Fruit fly (Drosophila melanogaster) whole organism, embryonic: ENCODE results near the gene Syx8.

Experiments
- ATbp ChIP-seq: fragments of 200-800 bp; sonication (Bioruptor generic); optimal IDR thresholded peaks from 2 replicates; lab custom pipeline; 2017; ENCODE audit warnings: missing biosample characterization, mild to moderate bottlenecking, missing genetic modification characterization, missing genetic modification reagents
- Bgb ChIP-seq: fragments of 200-800 bp; sonication (Bioruptor generic); IDR thresholded peaks from 2 replicates; pipeline ENCODE4 v1.3.6; 2022; ENCODE audit warnings: missing biosample characterization, missing genetic modification characterization; ENCODE audit not compliant: partially characterized antibody
- CG10274 ChIP-seq: fragments of 200-800 bp; sonication (Bioruptor generic); optimal IDR thresholded peaks from 3 replicates; lab custom pipeline; 2017; ENCODE audit warnings: missing biosample characterization, mild to moderate bottlenecking, missing genetic modification characterization
- CG12219 ChIP-seq: fragments of 200-800 bp; sonication (Bioruptor generic); optimal IDR thresholded peaks from 3 replicates; lab custom pipeline; 2018; ENCODE audit warnings: missing biosample characterization, mild to moderate bottlenecking, missing genetic modification characterization
- CG12299 ChIP-seq: fragments of 200-800 bp; sonication (Bioruptor generic); optimal IDR thresholded peaks from 2 replicates; lab custom pipeline; 2018; ENCODE audit warnings: missing biosample characterization, mild to moderate bottlenecking, missing genetic modification characterization
- CG12391 ChIP-seq: fragments of 200-800 bp; sonication (Bioruptor generic); optimal IDR thresholded peaks from 3 replicates; lab custom pipeline; 2018; ENCODE audit warnings: missing biosample characterization, mild to moderate bottlenecking, missing genetic modification characterization, moderate library complexity
- CG12659 ChIP-seq: fragments of 200-800 bp; sonication (Bioruptor generic); optimal IDR thresholded peaks from 3 replicates; lab custom pipeline; 2017; ENCODE audit warnings: mild to moderate bottlenecking, missing biosample characterization, missing genetic modification reagents, missing genetic modification characterization
- CG13123 ChIP-seq: fragments of 200-800 bp; sonication (Bioruptor generic); optimal IDR thresholded peaks from 2 replicates; lab custom pipeline; 2016; ENCODE audit warnings: missing biosample characterization, missing genetic modification characterization
- CG14667 ChIP-seq: fragments of 200-800 bp; sonication (Bioruptor generic); IDR thresholded peaks from 2 replicates; pipeline ENCODE4 v1.3.6; 2022; ENCODE audit warnings: missing biosample characterization, missing genetic modification characterization
- CG15011 ChIP-seq: fragments of 200-800 bp; sonication (Bioruptor generic); optimal IDR thresholded peaks from 3 replicates; lab custom pipeline; 2018; ENCODE audit warnings: missing biosample characterization, mild to moderate bottlenecking, missing genetic modification characterization
- CG1529 ChIP-seq: fragments of 200-800 bp; sonication (Bioruptor generic); optimal IDR thresholded peaks from 3 replicates; lab custom pipeline; 2018; ENCODE audit warnings: missing biosample characterization, missing genetic modification characterization
- CG1792 ChIP-seq: fragments of 200-800 bp; sonication (Bioruptor generic); optimal IDR thresholded peaks from 2 replicates; lab custom pipeline; 2016; ENCODE audit warnings: missing biosample characterization, missing genetic modification characterization
- CG2120 ChIP-seq: fragments of 200-800 bp; sonication (Bioruptor generic); optimal IDR thresholded peaks from 3 replicates; lab custom pipeline; 2016; ENCODE audit warnings: missing biosample characterization, missing genetic modification characterization
- CG2678 ChIP-seq: fragments of 200-800 bp; sonication (Bioruptor generic); optimal IDR thresholded peaks from 3 replicates; lab custom pipeline; 2019; ENCODE audit warnings: missing biosample characterization, mild to moderate bottlenecking, missing genetic modification characterization, moderate library complexity
- CG42726 ChIP-seq: fragments of 200-800 bp; sonication (Bioruptor generic); IDR thresholded peaks from 2 replicates; pipeline ENCODE4 v1.3.6; 2022; ENCODE audit warnings: missing biosample characterization, missing genetic modification characterization; ENCODE audit not compliant: partially characterized antibody
- CG6254 ChIP-seq: fragments of 200-800 bp; sonication (Bioruptor generic); optimal IDR thresholded peaks from 3 replicates; lab custom pipeline; 2017; ENCODE audit warnings: mild to moderate bottlenecking, missing biosample characterization, missing genetic modification reagents, missing genetic modification characterization
- CG6272 ChIP-seq: fragments of 200-800 bp; sonication (Bioruptor generic); IDR thresholded peaks from 2 replicates; pipeline ENCODE4 v1.3.6; 2022; ENCODE audit warnings: missing biosample characterization, missing genetic modification characterization
- CG6654 ChIP-seq: fragments of 200-800 bp; sonication (Bioruptor generic); optimal IDR thresholded peaks from 2 replicates; lab custom pipeline; 2017; ENCODE audit warnings: missing biosample characterization, mild to moderate bottlenecking, missing genetic modification characterization
- CG7745 ChIP-seq: fragments of 200-800 bp; sonication (Bioruptor generic); optimal IDR thresholded peaks from 2 replicates; lab custom pipeline; 2018; ENCODE audit warnings: missing biosample characterization, mild to moderate bottlenecking, missing genetic modification characterization, moderate library complexity
- CkIIα-i1 ChIP-seq: fragments of 200-800 bp; sonication (Bioruptor generic); IDR thresholded peaks from 2 replicates; pipeline ENCODE4 v1.3.6; 2022; ENCODE audit warnings: missing biosample characterization, missing genetic modification characterization
- Dek ChIP-seq: fragments of 200-800 bp; sonication (Bioruptor generic); optimal IDR thresholded peaks from 3 replicates; lab custom pipeline; 2019; ENCODE audit warnings: missing biosample characterization, mild to moderate bottlenecking, missing genetic modification characterization, moderate library complexity
- Gsc ChIP-seq: fragments of 200-800 bp; sonication (Bioruptor generic); IDR thresholded peaks from 2 replicates; pipeline ENCODE4 v1.3.6; 2022; ENCODE audit warnings: missing biosample characterization, missing genetic modification characterization
- Hand ChIP-seq: fragments of 200-800 bp; sonication (Bioruptor generic); optimal IDR thresholded peaks from 2 replicates; lab custom pipeline; 2017; ENCODE audit warnings: mild to moderate bottlenecking, missing biosample characterization, missing genetic modification reagents, missing genetic modification characterization
- HmgZ ChIP-seq: fragments of 200-800 bp; sonication (Bioruptor generic); optimal IDR thresholded peaks from 2 replicates; lab custom pipeline; 2018; ENCODE audit warnings: missing biosample characterization, mild to moderate bottlenecking, missing genetic modification characterization
- Hmr ChIP-seq: fragments of 200-800 bp; sonication (Bioruptor generic); optimal IDR thresholded peaks from 3 replicates; lab custom pipeline; 2017; ENCODE audit warnings: mild to moderate bottlenecking, missing biosample characterization, missing genetic modification reagents, missing genetic modification characterization
- Hmx ChIP-seq: fragments of 200-800 bp; sonication (Bioruptor generic); optimal IDR thresholded peaks from 2 replicates; lab custom pipeline; 2016; ENCODE audit warnings: missing biosample characterization, missing genetic modification characterization
- Hr3 ChIP-seq: fragments of 200-800 bp; sonication (Bioruptor generic); optimal IDR thresholded peaks from 3 replicates; lab custom pipeline; 2016; ENCODE audit warnings: missing biosample characterization, missing genetic modification characterization
- Hsf ChIP-seq: fragments of 200-800 bp; sonication (Bioruptor generic); optimal IDR thresholded peaks from 3 replicates; lab custom pipeline; 2016; ENCODE audit warnings: missing biosample characterization, missing genetic modification characterization
- Lhr ChIP-seq: fragments of 200-800 bp; sonication (Bioruptor generic); optimal IDR thresholded peaks from 3 replicates; lab custom pipeline; 2017; ENCODE audit warnings: mild to moderate bottlenecking, missing biosample characterization, missing genetic modification reagents, missing genetic modification characterization
- MESR4 ChIP-seq: fragments of 200-800 bp; sonication (Bioruptor generic); optimal IDR thresholded peaks from 2 replicates; lab custom pipeline; 2018; ENCODE audit warnings: missing biosample characterization, mild to moderate bottlenecking, missing genetic modification characterization, moderate library complexity
- Pdp1 ChIP-seq, 2 experiments: fragments of 200-800 bp; sonication (Bioruptor generic); optimal IDR thresholded peaks; 3 replicates each; lab custom pipeline; 2016; ENCODE audit warnings: missing biosample characterization in 2 of 2, missing genetic modification characterization in 2 of 2, mild to moderate bottlenecking in 1 of 2, moderate library complexity in 1 of 2
- Xbp1 ChIP-seq: fragments of 200-800 bp; sonication (Bioruptor generic); optimal IDR thresholded peaks from 3 replicates; lab custom pipeline; 2016; ENCODE audit warnings: missing biosample characterization, mild to moderate bottlenecking, missing genetic modification characterization
- abd-A ChIP-seq: fragments of 200-800 bp; sonication (Bioruptor generic); optimal IDR thresholded peaks from 3 replicates; lab custom pipeline; 2019; ENCODE audit warnings: missing biosample characterization, mild to moderate bottlenecking, missing genetic modification characterization, moderate library complexity
- dimm ChIP-seq: fragments of 200-800 bp; sonication (Bioruptor generic); IDR thresholded peaks from 2 replicates; pipeline ENCODE4 v1.3.6; 2022; ENCODE audit warnings: missing biosample characterization, missing genetic modification characterization
- fd102C ChIP-seq: fragments of 200-800 bp; sonication (Bioruptor generic); optimal IDR thresholded peaks from 2 replicates; lab custom pipeline; 2018; ENCODE audit warnings: missing biosample characterization, mild to moderate bottlenecking, missing genetic modification characterization, moderate library complexity
- ham ChIP-seq: fragments of 200-800 bp; sonication (Bioruptor generic); IDR thresholded peaks from 2 replicates; pipeline ENCODE4 v1.3.6; 2022; ENCODE audit warnings: missing biosample characterization, missing genetic modification characterization
- insv ChIP-seq, 2 experiments: fragments of 200-800 bp; sonication (Bioruptor generic); optimal IDR thresholded peaks; 3 replicates each; lab custom pipeline; 2016 to 2018; ENCODE audit warnings: missing biosample characterization in 2 of 2, missing genetic modification characterization in 2 of 2
- jigr1 ChIP-seq: fragments of 200-800 bp; sonication (Bioruptor generic); IDR thresholded peaks from 3 replicates; pipeline ENCODE4 v1.3.6; 2022; ENCODE audit warnings: missing biosample characterization, missing genetic modification characterization
- nau ChIP-seq: fragments of 200-800 bp; sonication (Bioruptor generic); optimal IDR thresholded peaks from 3 replicates; lab custom pipeline; 2017; ENCODE audit warnings: missing biosample characterization, mild to moderate bottlenecking, missing genetic modification characterization, missing genetic modification reagents
- odd ChIP-seq: fragments of 200-800 bp; sonication (Bioruptor generic); optimal IDR thresholded peaks from 2 replicates; lab custom pipeline; 2017; ENCODE audit warnings: missing biosample characterization, mild to moderate bottlenecking, missing genetic modification characterization
- pb ChIP-seq: fragments of 200-800 bp; sonication (Bioruptor generic); optimal IDR thresholded peaks from 3 replicates; lab custom pipeline; 2016; ENCODE audit warnings: missing biosample characterization, missing genetic modification characterization
- prd ChIP-seq, 3 experiments: fragments of >200 bp in 2 of 3; fragments of 200-800 bp in 1 of 3; sonication (Bioruptor generic) in 1 of 3; optimal IDR thresholded peaks in 2 of 3; IDR thresholded peaks in 1 of 3; 2 replicates in 2 of 3; 3 replicates in 1 of 3; pipeline versions ENCODE4 v1.3.6 to Lab custom; 2017 to 2022; ENCODE audit warnings: missing biosample characterization in 1 of 3, missing genetic modification characterization in 1 of 3
- ranshi ChIP-seq: fragments of 200-800 bp; sonication (Bioruptor generic); IDR thresholded peaks from 2 replicates; pipeline ENCODE4 v1.3.6; 2022; ENCODE audit warnings: missing biosample characterization, missing genetic modification characterization
- sc ChIP-seq, 3 experiments: fragments of >200 bp in 2 of 3; fragments of 200-800 bp in 1 of 3; sonication (Bioruptor generic) in 1 of 3; optimal IDR thresholded peaks; 2 replicates in 2 of 3; 3 replicates in 1 of 3; lab custom pipeline; 2017; ENCODE audit warnings: mild to moderate bottlenecking in 1 of 3, missing biosample characterization in 1 of 3, missing genetic modification characterization in 1 of 3, missing genetic modification reagents in 1 of 3
- sqz ChIP-seq: fragments of 200-800 bp; sonication (Bioruptor generic); optimal IDR thresholded peaks from 3 replicates; lab custom pipeline; 2018; ENCODE audit warnings: missing biosample characterization, mild to moderate bottlenecking, missing genetic modification characterization
- tup ChIP-seq: fragments of 200-800 bp; sonication (Bioruptor generic); optimal IDR thresholded peaks from 2 replicates; lab custom pipeline; 2016; ENCODE audit warnings: missing biosample characterization, mild to moderate bottlenecking, missing genetic modification characterization, moderate library complexity
- tx ChIP-seq: fragments of 200-800 bp; sonication (Bioruptor generic); optimal IDR thresholded peaks from 2 replicates; lab custom pipeline; 2016; ENCODE audit warnings: missing biosample characterization, missing genetic modification characterization
- unc-4 ChIP-seq: fragments of 200-800 bp; sonication (Bioruptor generic); IDR thresholded peaks from 2 replicates; pipeline ENCODE4 v1.3.6; 2022; ENCODE audit warnings: missing biosample characterization, missing genetic modification characterization; ENCODE audit not compliant: partially characterized antibody

Syx8 gene

DNA sequence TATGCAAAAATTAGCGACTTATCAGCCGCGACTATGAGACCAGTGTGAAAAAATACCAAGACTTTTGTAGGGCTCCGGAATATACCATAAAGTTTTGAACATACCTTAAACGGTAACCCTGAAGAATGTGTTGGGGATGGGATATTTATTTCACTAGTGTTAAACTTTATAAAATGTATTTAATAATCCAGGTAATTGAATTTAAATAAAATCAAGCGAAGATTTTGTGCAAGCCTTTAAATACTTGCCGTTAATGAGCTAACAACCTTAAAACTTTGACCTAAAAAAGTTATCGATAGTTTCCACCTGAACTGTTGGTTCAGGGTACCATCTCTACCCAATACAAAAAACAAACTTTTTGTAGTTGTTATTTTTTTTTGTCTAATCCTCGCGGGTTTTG, 25.3 kb upstream of the Syx8 start, which contains the start of gene CG4101 (continued):
- peak; percentile 86 for TF ChIP-seq CG12659
- peak; percentile 65 for TF ChIP-seq tup (GFP tag; lab: Kevin White, UChicago)
- TF ChIP-seq MESR4: no peak
- TF ChIP-seq Bgb (GFP tag; lab: Robert Waterston, UW): peak; percentile 51; the same call in 1 of the 2 replicates
- TF ChIP-seq sc (optimal IDR thresholded peaks at IDR 0.05; lab: Kevin White, UChicago): no peak
- no peak for TF ChIP-seq sc (GFP tag; optimal IDR thresholded peaks at IDR 0.05; lab: Kevin White, UChicago)
- TF ChIP-seq odd (GFP tag; lab: Kevin White, UChicago): peak; percentile 62
- TF ChIP-seq fd102C (GFP tag; lab: Kevin White, UChicago): no peak
- TF ChIP-seq jigr1 (GFP tag; lab: Robert Waterston, UW): no peak
- peak; percentile 83 to 87 for TF ChIP-seq Pdp1 (GFP tag; optimal IDR thresholded peaks at IDR 0.05; lab: Kevin White, UChicago)
- TF ChIP-seq Hr3 (GFP tag; lab: Kevin White, UChicago): peak; percentile 83
- TF ChIP-seq CG12219 (GFP tag; lab: Kevin White, UChicago): peak; percentile 64
- peak; percentile 48 for TF ChIP-seq ATbp
- TF ChIP-seq CG2120 (GFP tag; lab: Kevin White, UChicago): peak; percentile 92
- TF ChIP-seq tx (GFP tag; lab: Kevin White, UChicago): peak; percentile 70
- TF ChIP-seq Dek (tag; lab: Kevin White, UChicago): peak; percentile 77
- TF ChIP-seq CG15011 (GFP tag; lab: Kevin White, UChicago): peak; percentile 54
- TF ChIP-seq insv (GFP tag; optimal IDR thresholded peaks at IDR 0.05; lab: Kevin White, UChicago): peak in 1 of 2 experiments; percentile 44
- TF ChIP-seq unc-4: peak; percentile 89
- TF ChIP-seq Gsc (GFP tag; lab: Robert Waterston, UW): peak; percentile 29; the same call in 1 of the 2 replicates
- peak; percentile 84 for TF ChIP-seq CG2678 (tag; lab: Kevin White, UChicago)
- TF ChIP-seq CG1529: peak; percentile 43
- peak; percentile 45; the same call in 1 of the 2 replicates for TF ChIP-seq CG42726 (GFP tag; lab: Robert Waterston, UW)
- TF ChIP-seq HmgZ: peak; percentile 86
- no peak for TF ChIP-seq abd-A (tag; lab: Kevin White, UChicago)
- TF ChIP-seq ranshi: peak; percentile 71; the same call in 1 of the 2 replicates
- TF ChIP-seq CG6654 (GFP tag; lab: Kevin White, UChicago): no peak
- peak; percentile 86 for TF ChIP-seq Xbp1
- peak; percentile 77 for TF ChIP-seq CG6272 (GFP tag; lab: Robert Waterston, UW)
- TF ChIP-seq dimm (GFP tag; lab: Robert Waterston, UW): no peak
- TF ChIP-seq Hsf (GFP tag; lab: Kevin White, UChicago): peak; percentile 88
- peak; percentile 42 for TF ChIP-seq CG6254 (GFP tag; lab: Kevin White, UChicago)
- peak; percentile 62 for TF ChIP-seq CG14667 (GFP tag; lab: Robert Waterston, UW)
- peak; percentile 61 for TF ChIP-seq Lhr (GFP tag; lab: Kevin White, UChicago)
- TF ChIP-seq prd (optimal IDR thresholded peaks at IDR 0.05; lab: Kevin White, UChicago): no peak
- peak; percentile 85 for TF ChIP-seq prd (GFP tag; IDR thresholded peaks at IDR 0.05; lab: Robert Waterston, UW)
- no peak for TF ChIP-seq CkIIα-i1 (GFP tag; lab: Robert Waterston, UW)
- TF ChIP-seq CG1792 (GFP tag; lab: Kevin White, UChicago): peak; percentile 33
- peak; percentile 85 for TF ChIP-seq sqz (GFP tag; lab: Kevin White, UChicago)
- TF ChIP-seq CG7745 (tag; lab: Kevin White, UChicago): no peak
- TF ChIP-seq CG12299 (tag; lab: Kevin White, UChicago): peak; percentile 79
- TF ChIP-seq Hmx (GFP tag; lab: Kevin White, UChicago): peak; percentile 62
- TF ChIP-seq nau (GFP tag; lab: Kevin White, UChicago): peak; percentile 48
- TF ChIP-seq Hmr: peak; percentile 84
- TF ChIP-seq pb: peak; percentile 27
- peak; percentile 39; the same call in 1 of the 2 replicates for TF ChIP-seq ham (GFP tag; lab: Robert Waterston, UW)
- peak; percentile 91 for TF ChIP-seq CG12391
- TF ChIP-seq CG13123: peak; percentile 25
- TF ChIP-seq CG10274 (GFP tag; lab: Kevin White, UChicago): no peak
- no peak for TF ChIP-seq Hand (GFP tag; lab: Kevin White, UChicago)
